Fruit fly (Drosophila melanogaster) whole organism, wandering third instar larva: ENCODE data around the gene CG13398.

Source experiments
- Abd-B ChIP-seq: fragments of >200 bp; optimal IDR thresholded peaks from 2 replicates; lab custom pipeline; 2017; ENCODE audit warnings: missing biosample characterization, missing genetic modification characterization
- CG32264 ChIP-seq: fragments of 200-800 bp; sonication (Bioruptor generic); optimal IDR thresholded peaks from 2 replicates; lab custom pipeline; 2016; ENCODE audit warnings: missing biosample characterization, missing genetic modification characterization
- CG9705 ChIP-seq: fragments of 200-800 bp; sonication (Bioruptor generic); optimal IDR thresholded peaks from 2 replicates; lab custom pipeline; 2018; ENCODE audit warnings: missing biosample characterization, mild to moderate bottlenecking, missing genetic modification characterization
- CrebA ChIP-seq: fragments of 200-800 bp; sonication (Bioruptor generic); optimal IDR thresholded peaks from 2 replicates; lab custom pipeline; 2016; ENCODE audit warnings: missing biosample characterization, mild to moderate bottlenecking, missing genetic modification characterization, borderline replicate concordance
- Dfd ChIP-seq: fragments of >200 bp; optimal IDR thresholded peaks from 2 replicates; lab custom pipeline; 2017; ENCODE audit warnings: missing biosample characterization, missing genetic modification characterization
- Dif ChIP-seq: fragments of 200-275, 200-300 bp; sonication (Bioruptor generic); optimal IDR thresholded peaks from 2 replicates; lab custom pipeline; 2018; ENCODE audit warnings: missing biosample characterization, missing genetic modification characterization; ENCODE audit not compliant: partially characterized antibody
- GATAd ChIP-seq: sonication (Bioruptor generic); optimal IDR thresholded peaks from 2 replicates; lab custom pipeline; 2016; ENCODE audit warnings: missing biosample characterization, missing genetic modification characterization
- HLH106 ChIP-seq: fragments of 200-800 bp; optimal IDR thresholded peaks from 3 replicates; lab custom pipeline; 2019; ENCODE audit warnings: missing biosample characterization, mild to moderate bottlenecking, missing genetic modification characterization, moderate library complexity
- Hnf4 ChIP-seq: fragments of 200-800 bp; sonication (Bioruptor generic); optimal IDR thresholded peaks from 2 replicates; lab custom pipeline; 2016; ENCODE audit warnings: missing biosample characterization, mild to moderate bottlenecking, missing genetic modification characterization
- Hr78 ChIP-seq: fragments of >200 bp; optimal IDR thresholded peaks from 2 replicates; lab custom pipeline; 2017; ENCODE audit warnings: missing biosample characterization, missing genetic modification characterization
- Hr83 ChIP-seq: fragments of 200-300 bp; sonication (Bioruptor generic); optimal IDR thresholded peaks from 2 replicates; lab custom pipeline; 2016; ENCODE audit warnings: missing biosample characterization, mild to moderate bottlenecking, missing genetic modification characterization, moderate library complexity; ENCODE audit not compliant: poor library complexity, severe bottlenecking
- Jra ChIP-seq: sonication (Bioruptor generic); optimal IDR thresholded peaks from 2 replicates; lab custom pipeline; 2016; ENCODE audit warnings: missing biosample characterization, missing genetic modification characterization
- Mio ChIP-seq: sonication (Bioruptor generic); optimal IDR thresholded peaks from 2 replicates; lab custom pipeline; 2016; ENCODE audit warnings: missing biosample characterization, missing genetic modification characterization
- Myc ChIP-seq: fragments of >200 bp; optimal IDR thresholded peaks from 2 replicates; lab custom pipeline; 2017
- N ChIP-seq: fragments of >200 bp; optimal IDR thresholded peaks from 2 replicates; lab custom pipeline; 2018; ENCODE audit warnings: missing biosample characterization, missing external identifiers, missing genetic modification characterization
- OdsH ChIP-seq: fragments of 200-800 bp; sonication (Bioruptor generic); optimal IDR thresholded peaks from 2 replicates; lab custom pipeline; 2016; ENCODE audit warnings: missing biosample characterization, mild to moderate bottlenecking, missing genetic modification characterization
- Rel ChIP-seq, 2 experiments: fragments of 200-800 bp; sonication (Bioruptor generic) in 1 of 2; optimal IDR thresholded peaks; 2 replicates in 1 of 2; 3 replicates in 1 of 2; lab custom pipeline; 2016 to 2019; ENCODE audit warnings: mild to moderate bottlenecking in 2 of 2, missing biosample characterization in 2 of 2, missing genetic modification characterization in 2 of 2, moderate library complexity in 1 of 2
- Sp1 ChIP-seq: fragments of 200-800 bp; sonication (Bioruptor generic); optimal IDR thresholded peaks from 3 replicates; lab custom pipeline; 2019; ENCODE audit warnings: missing biosample characterization, mild to moderate bottlenecking, missing genetic modification characterization, moderate library complexity
- Vsx2 ChIP-seq: fragments of 200-300, 225-300 bp; sonication (Bioruptor generic); optimal IDR thresholded peaks from 2 replicates; lab custom pipeline; 2018; ENCODE audit warnings: missing biosample characterization, missing genetic modification characterization; ENCODE audit not compliant: partially characterized antibody
- br ChIP-seq: fragments of 200-800 bp; sonication (Bioruptor generic); optimal IDR thresholded peaks from 2 replicates; lab custom pipeline; 2016; ENCODE audit warnings: missing biosample characterization, missing genetic modification characterization
- brk ChIP-seq: fragments of 200-800 bp; sonication (Bioruptor generic); optimal IDR thresholded peaks from 2 replicates; lab custom pipeline; 2016; ENCODE audit warnings: missing biosample characterization, mild to moderate bottlenecking, missing genetic modification characterization
- dl ChIP-seq, 2 experiments: fragments of 175-275, 200-275 bp in 1 of 2; fragments of 200-275 bp in 1 of 2; sonication (Bioruptor generic); optimal IDR thresholded peaks; lab custom pipeline; 2018; ENCODE audit warnings: mild to moderate bottlenecking in 2 of 2, missing biosample characterization in 2 of 2, missing genetic modification characterization in 2 of 2, moderate library complexity in 2 of 2; ENCODE audit not compliant: partially characterized antibody in 2 of 2, insufficient read depth in 1 of 2
- dmrt93B ChIP-seq: fragments of 200-800 bp; sonication (Bioruptor generic); optimal IDR thresholded peaks from 2 replicates; lab custom pipeline; 2018; ENCODE audit warnings: missing biosample characterization, mild to moderate bottlenecking, missing genetic modification characterization
- dsf ChIP-seq: sonication (Bioruptor generic); optimal IDR thresholded peaks from 2 replicates; lab custom pipeline; 2016; ENCODE audit warnings: missing biosample characterization, missing genetic modification characterization, borderline replicate concordance
- ey ChIP-seq: fragments of 200-800 bp; sonication (Bioruptor generic); optimal IDR thresholded peaks from 2 replicates; lab custom pipeline; 2016; ENCODE audit warnings: missing biosample characterization, missing genetic modification characterization
- foxo ChIP-seq, 2 experiments: fragments of 200-800 bp; sonication (Bioruptor generic); optimal IDR thresholded peaks; 2 replicates in 1 of 2; 3 replicates in 1 of 2; lab custom pipeline; 2016 to 2017; ENCODE audit warnings: missing biosample characterization in 2 of 2, missing genetic modification characterization in 2 of 2
- fru ChIP-seq: fragments of 200-800 bp; sonication (Bioruptor generic); optimal IDR thresholded peaks from 3 replicates; lab custom pipeline; 2016; ENCODE audit warnings: missing biosample characterization, mild to moderate bottlenecking, missing genetic modification characterization
- h ChIP-seq: fragments of 200-800 bp; sonication (Bioruptor generic); optimal IDR thresholded peaks from 3 replicates; lab custom pipeline; 2016; ENCODE audit warnings: missing biosample characterization, mild to moderate bottlenecking, missing genetic modification characterization
- jim ChIP-seq: fragments of 175-275, 200-325 bp; sonication (Bioruptor generic); optimal IDR thresholded peaks from 2 replicates; lab custom pipeline; 2016; ENCODE audit warnings: missing biosample characterization, mild to moderate bottlenecking, missing genetic modification characterization
- lola ChIP-seq: fragments of >200 bp; optimal IDR thresholded peaks from 2 replicates; lab custom pipeline; 2017; ENCODE audit warnings: missing biosample characterization, missing genetic modification characterization
- pan ChIP-seq: fragments of >200 bp; optimal IDR thresholded peaks from 2 replicates; lab custom pipeline; 2017
- psq ChIP-seq: fragments of 200-800 bp; sonication (Bioruptor generic); optimal IDR thresholded peaks from 3 replicates; lab custom pipeline; 2017; ENCODE audit warnings: missing biosample characterization, mild to moderate bottlenecking, missing genetic modification characterization, moderate library complexity
- rgr ChIP-seq: fragments of 200-800 bp; sonication (Bioruptor generic); optimal IDR thresholded peaks from 3 replicates; lab custom pipeline; 2016; ENCODE audit warnings: missing biosample characterization, mild to moderate bottlenecking, missing genetic modification characterization
- sage ChIP-seq: fragments of 200-800 bp; sonication (Bioruptor generic); optimal IDR thresholded peaks from 2 replicates; lab custom pipeline; 2016; ENCODE audit warnings: missing biosample characterization, mild to moderate bottlenecking, missing genetic modification characterization
- sv ChIP-seq: fragments of 200-800 bp; sonication (Bioruptor generic); optimal IDR thresholded peaks from 3 replicates; lab custom pipeline; 2016; ENCODE audit warnings: missing biosample characterization, missing genetic modification characterization
- tai ChIP-seq: sonication (Bioruptor generic); optimal IDR thresholded peaks from 2 replicates; lab custom pipeline; 2016; ENCODE audit warnings: missing biosample characterization, missing genetic modification characterization
- usp ChIP-seq: fragments of >200 bp; optimal IDR thresholded peaks from 2 replicates; lab custom pipeline; 2017; ENCODE audit warnings: missing biosample characterization, missing genetic modification characterization
- woc ChIP-seq: sonication (Bioruptor generic); optimal IDR thresholded peaks from 2 replicates; lab custom pipeline; 2016; ENCODE audit warnings: missing biosample characterization, mild to moderate bottlenecking, missing genetic modification characterization

Gene CG13398

dm6 chr2L:8416350-8417046 lies 1.4 kb upstream of the CG13398 start:
- TF ChIP-seq sv (GFP tag; lab: Kevin White, UChicago) (no peak), Mio (GFP tag; lab: Kevin White, UChicago) (no peak), psq (GFP tag; lab: Kevin White, UChicago) (peak; percentile 100), dl (GFP tag; optimal IDR thresholded peaks at IDR 0.05; lab: Kevin White, UChicago; ENCODE audit: insufficient read depth in 1 of 2, partially characterized antibody in 2 of 2) (peak; percentile 83 to 87), lola (GFP tag; lab: Kevin White, UChicago) (no peak), CG32264 (peak; percentile 1), Hr78 (GFP tag; lab: Kevin White, UChicago) (no peak), Sp1 (GFP tag; lab: Kevin White, UChicago) (peak; percentile 67), Dif (GFP tag; lab: Kevin White, UChicago) (peak; percentile 77), Myc (lab: Kevin White, UChicago) (no peak), sage (GFP tag; lab: Kevin White, UChicago) (peak; percentile 48), Rel (GFP tag; optimal IDR thresholded peaks at IDR 0.05; lab: Kevin White, UChicago) (no peak), Rel (tag; optimal IDR thresholded peaks at IDR 0.05; lab: Kevin White, UChicago) (peak; percentile 52), CG9705 (GFP tag; lab: Kevin White, UChicago) (peak; percentile 36), HLH106 (tag; lab: Kevin White, UChicago) (peak; percentile 59), tai (GFP tag; lab: Kevin White, UChicago) (no peak), h (GFP tag; lab: Kevin White, UChicago) (peak; percentile 81), Abd-B (GFP tag; lab: Kevin White, UChicago) (no peak), Jra (peak; percentile 60), GATAd (GFP tag; lab: Kevin White, UChicago) (no peak), brk (GFP tag; lab: Kevin White, UChicago) (peak; percentile 37), Hr83 (no peak), ey (GFP tag; lab: Kevin White, UChicago) (peak; percentile 81), usp (GFP tag; lab: Kevin White, UChicago) (no peak), woc (GFP tag; lab: Kevin White, UChicago) (peak; percentile 64), CrebA (GFP tag; lab: Kevin White, UChicago) (no peak), fru (GFP tag; lab: Kevin White, UChicago) (peak; percentile 84), dmrt93B (GFP tag; lab: Kevin White, UChicago) (peak; percentile 35), pan (lab: Kevin White, UChicago) (no peak), foxo (GFP tag; optimal IDR thresholded peaks at IDR 0.05; lab: Kevin White, UChicago) (peak in 1 of 2 experiments; percentile 84), OdsH (GFP tag; lab: Kevin White, UChicago) (peak; percentile 49), rgr (peak; percentile 71), jim (GFP tag; lab: Kevin White, UChicago) (no peak), Vsx2 (GFP tag; lab: Kevin White, UChicago) (peak; percentile 14), br (GFP tag; lab: Kevin White, UChicago) (peak; percentile 73), dsf (GFP tag; lab: Kevin White, UChicago) (no peak), Hnf4 (GFP tag; lab: Kevin White, UChicago) (peak; percentile 79), Dfd (GFP tag; lab: Kevin White, UChicago) (no peak), N (no peak)

- TF ChIP-seq Sp1 (GFP tag; lab: Kevin White, UChicago) (peak; percentile 36), Dfd (GFP tag; lab: Kevin White, UChicago) (no peak), pan (lab: Kevin White, UChicago) (no peak), fru (GFP tag; lab: Kevin White, UChicago) (peak; percentile 31), Vsx2 (GFP tag; lab: Kevin White, UChicago) (peak; percentile 65), ey (GFP tag; lab: Kevin White, UChicago) (peak; percentile 24), Dif (GFP tag; lab: Kevin White, UChicago) (peak; percentile 81), dl (GFP tag; optimal IDR thresholded peaks at IDR 0.05; lab: Kevin White, UChicago; ENCODE audit: insufficient read depth in 1 of 2, partially characterized antibody in 2 of 2) (peak in 1 of 2 experiments; percentile 61), Jra (no peak), Hr83 (peak; percentile 64)
Observed at dm6 chr2L:8411530-8411929, 3.5 kb downstream of the CG13398 start, which contains the start of gene Naglu. Gene Naglu, minus strand, starts transcription at chr2L:8411868.
